Fruit fly (Drosophila melanogaster) whole organism, embryonic: ENCODE data around the gene sky.
A peak's percentile ranks its signal among the peaks of the same experiment; 100 is the strongest.

Source experiments
- ATbp ChIP-seq: fragments of 200-800 bp; sonication (Bioruptor generic); optimal IDR thresholded peaks from 2 replicates; lab custom pipeline; 2017; ENCODE audit warnings: missing biosample characterization, mild to moderate bottlenecking, missing genetic modification characterization, missing genetic modification reagents
- Antp ChIP-seq: fragments of 200-800 bp; sonication (Bioruptor generic); optimal IDR thresholded peaks from 3 replicates; lab custom pipeline; 2016; ENCODE audit warnings: missing biosample characterization, missing genetic modification characterization
- Awh ChIP-seq: fragments of 200-800 bp; sonication (Bioruptor generic); IDR thresholded peaks from 2 replicates; pipeline ENCODE4, ENCODE4 v1.3.6; 2022; ENCODE audit warnings: missing biosample characterization, missing genetic modification characterization
- Bgb ChIP-seq: fragments of 200-800 bp; sonication (Bioruptor generic); IDR thresholded peaks from 2 replicates; pipeline ENCODE4 v1.3.6; 2022; ENCODE audit warnings: missing biosample characterization, missing genetic modification characterization; ENCODE audit not compliant: partially characterized antibody
- CG11093 ChIP-seq: fragments of 200-800 bp; sonication (Bioruptor generic); IDR thresholded peaks from 3 replicates; pipeline ENCODE4 v1.3.6; 2022; ENCODE audit warnings: missing biosample characterization, missing genetic modification characterization
- CG12744 ChIP-seq: fragments of 200-800 bp; sonication (Bioruptor generic); optimal IDR thresholded peaks from 2 replicates; lab custom pipeline; 2016; ENCODE audit warnings: missing biosample characterization, missing genetic modification characterization
- CG12942 ChIP-seq: fragments of 200-800 bp; sonication (Bioruptor generic); optimal IDR thresholded peaks from 3 replicates; lab custom pipeline; 2016; ENCODE audit warnings: missing biosample characterization, missing genetic modification characterization
- CG13123 ChIP-seq: fragments of 200-800 bp; sonication (Bioruptor generic); optimal IDR thresholded peaks from 2 replicates; lab custom pipeline; 2016; ENCODE audit warnings: missing biosample characterization, missing genetic modification characterization
- CG14710 ChIP-seq: fragments of 200-800 bp; sonication (Bioruptor generic); optimal IDR thresholded peaks from 3 replicates; lab custom pipeline; 2019; ENCODE audit warnings: missing biosample characterization, mild to moderate bottlenecking, missing genetic modification characterization, moderate library complexity
- CG15073 ChIP-seq: fragments of 200-800 bp; sonication (Bioruptor generic); optimal IDR thresholded peaks from 2 replicates; lab custom pipeline; 2016; ENCODE audit warnings: missing biosample characterization, missing genetic modification characterization
- CG1529 ChIP-seq: fragments of 200-800 bp; sonication (Bioruptor generic); optimal IDR thresholded peaks from 3 replicates; lab custom pipeline; 2018; ENCODE audit warnings: missing biosample characterization, missing genetic modification characterization
- CG1647 ChIP-seq: fragments of 200-800 bp; sonication (Bioruptor generic); optimal IDR thresholded peaks from 3 replicates; lab custom pipeline; 2016; ENCODE audit warnings: missing biosample characterization, missing genetic modification characterization
- CG17328 ChIP-seq: fragments of 200-800 bp; sonication (Bioruptor generic); IDR thresholded peaks from 2 replicates; pipeline ENCODE4 v1.3.6; 2022; ENCODE audit warnings: missing biosample characterization, missing genetic modification characterization
- CG18262 ChIP-seq: fragments of 200-800 bp; optimal IDR thresholded peaks from 3 replicates; lab custom pipeline; 2019; ENCODE audit warnings: missing biosample characterization, mild to moderate bottlenecking, missing genetic modification characterization, moderate library complexity
- CG2129 ChIP-seq: fragments of 200-800 bp; sonication (Bioruptor generic); IDR thresholded peaks from 2 replicates; pipeline ENCODE4 v1.3.6; 2022; ENCODE audit warnings: missing biosample characterization, missing genetic modification characterization; ENCODE audit not compliant: partially characterized antibody
- CG6254 ChIP-seq: fragments of 200-800 bp; sonication (Bioruptor generic); optimal IDR thresholded peaks from 3 replicates; lab custom pipeline; 2017; ENCODE audit warnings: mild to moderate bottlenecking, missing biosample characterization, missing genetic modification reagents, missing genetic modification characterization
- CG6765 ChIP-seq: fragments of 200-800 bp; sonication (Bioruptor generic); optimal IDR thresholded peaks from 3 replicates; lab custom pipeline; 2017; ENCODE audit warnings: missing biosample characterization, mild to moderate bottlenecking, missing genetic modification characterization
- CG7372 ChIP-seq: fragments of 200-800 bp; sonication (Bioruptor generic); IDR thresholded peaks from 2 replicates; pipeline ENCODE4 v1.3.6; 2022; ENCODE audit warnings: missing biosample characterization, missing genetic modification characterization
- CG8281 ChIP-seq: fragments of 200-800 bp; sonication (Bioruptor generic); optimal IDR thresholded peaks from 2 replicates; lab custom pipeline; 2018; ENCODE audit warnings: missing biosample characterization, mild to moderate bottlenecking, missing genetic modification characterization, moderate library complexity
- CG8359 ChIP-seq: fragments of 200-800 bp; sonication (Bioruptor generic); optimal IDR thresholded peaks from 2 replicates; lab custom pipeline; 2017; ENCODE audit warnings: missing biosample characterization, mild to moderate bottlenecking, missing genetic modification characterization, borderline replicate concordance
- CG9609 ChIP-seq: fragments of 200-800 bp; sonication (Bioruptor generic); optimal IDR thresholded peaks from 3 replicates; lab custom pipeline; 2016; ENCODE audit warnings: missing biosample characterization, missing genetic modification characterization
- CG9817 ChIP-seq: fragments of 200-800 bp; sonication (Bioruptor generic); optimal IDR thresholded peaks from 2 replicates; lab custom pipeline; 2018; ENCODE audit warnings: missing biosample characterization, mild to moderate bottlenecking, missing genetic modification characterization, moderate library complexity
- Deaf1 ChIP-seq: fragments of 200-800 bp; optimal IDR thresholded peaks from 3 replicates; lab custom pipeline; 2019; ENCODE audit warnings: missing biosample characterization, mild to moderate bottlenecking, missing genetic modification characterization, moderate library complexity
- Ets65A ChIP-seq: fragments of 200-800 bp; sonication (Bioruptor generic); peaks from one replicate; lab custom pipeline; 2016; ENCODE audit warnings: missing biosample characterization, missing genetic modification characterization
- GATAe ChIP-seq: fragments of 200-800 bp; sonication (Bioruptor generic); conservative IDR thresholded peaks from 2 replicates; pipeline ENCODE4 v1.3.6; 2022; ENCODE audit warnings: missing biosample characterization, missing genetic modification characterization
- Hr3 ChIP-seq: fragments of 200-800 bp; sonication (Bioruptor generic); optimal IDR thresholded peaks from 3 replicates; lab custom pipeline; 2016; ENCODE audit warnings: missing biosample characterization, missing genetic modification characterization
- Hr78 ChIP-seq, 2 experiments: fragments of 200-800 bp in 1 of 2; fragments of >200 bp in 1 of 2; sonication (Bioruptor generic) in 1 of 2; optimal IDR thresholded peaks; 2 replicates each; lab custom pipeline; 2017 to 2019; ENCODE audit warnings: missing biosample characterization in 2 of 2, missing genetic modification characterization in 2 of 2, mild to moderate bottlenecking in 1 of 2, moderate library complexity in 1 of 2
- Mad ChIP-seq: fragments of 200-800 bp; sonication (Bioruptor generic); optimal IDR thresholded peaks from 2 replicates; lab custom pipeline; 2016; ENCODE audit warnings: missing biosample characterization, missing genetic modification characterization
- Mes4 ChIP-seq: fragments of 200-800 bp; sonication (Bioruptor generic); optimal IDR thresholded peaks from 2 replicates; lab custom pipeline; 2016; ENCODE audit warnings: missing biosample characterization, missing genetic modification characterization
- NC2β ChIP-seq: fragments of 200-800 bp; sonication (Bioruptor generic); optimal IDR thresholded peaks from 2 replicates; lab custom pipeline; 2016; ENCODE audit warnings: missing biosample characterization, missing genetic modification characterization
- Nf-YA ChIP-seq: fragments of 200-800 bp; sonication (Bioruptor generic); IDR thresholded peaks from 2 replicates; pipeline ENCODE4 v1.3.6; 2022; ENCODE audit warnings: missing biosample characterization, missing genetic modification characterization
- Opbp ChIP-seq: fragments of 200-800 bp; sonication (Bioruptor generic); IDR thresholded peaks from 3 replicates; pipeline ENCODE4 v1.3.6; 2022; ENCODE audit warnings: missing biosample characterization, missing genetic modification characterization; ENCODE audit not compliant: partially characterized antibody
- Six4 ChIP-seq: fragments of 200-800 bp; sonication (Bioruptor generic); optimal IDR thresholded peaks from 2 replicates; lab custom pipeline; 2016; ENCODE audit warnings: missing biosample characterization, missing genetic modification characterization
- Sox102F ChIP-seq: fragments of 200-800 bp; sonication (Bioruptor generic); optimal IDR thresholded peaks from 2 replicates; lab custom pipeline; 2018; ENCODE audit warnings: missing biosample characterization, mild to moderate bottlenecking, missing genetic modification characterization, moderate library complexity
- chm ChIP-seq: fragments of 200-800 bp; sonication (Bioruptor generic); IDR thresholded peaks from 2 replicates; pipeline ENCODE4 v1.3.6; 2022; ENCODE audit warnings: missing biosample characterization, missing genetic modification characterization
- chn ChIP-seq: fragments of 200-800 bp; sonication (Bioruptor generic); optimal IDR thresholded peaks from 2 replicates; lab custom pipeline; 2016; ENCODE audit warnings: missing biosample characterization, missing genetic modification characterization
- eyg ChIP-seq: fragments of 200-800 bp; sonication (Bioruptor generic); optimal IDR thresholded peaks from 3 replicates; lab custom pipeline; 2016; ENCODE audit warnings: missing biosample characterization, missing genetic modification characterization
- fd3F ChIP-seq: fragments of 200-800 bp; sonication (Bioruptor generic); optimal IDR thresholded peaks from 2 replicates; lab custom pipeline; 2018; ENCODE audit warnings: missing biosample characterization, mild to moderate bottlenecking, missing genetic modification characterization, moderate library complexity
- nerfin-1 ChIP-seq: fragments of 200-800 bp; sonication (Bioruptor generic); optimal IDR thresholded peaks from 3 replicates; lab custom pipeline; 2019; ENCODE audit warnings: missing biosample characterization, mild to moderate bottlenecking, missing genetic modification characterization, moderate library complexity
- org-1 ChIP-seq: fragments of 200-800 bp; sonication (Bioruptor generic); optimal IDR thresholded peaks from 2 replicates; lab custom pipeline; 2017; ENCODE audit warnings: missing biosample characterization, missing genetic modification characterization
- p53 ChIP-seq: fragments of 200-800 bp; sonication (Bioruptor generic); optimal IDR thresholded peaks from 2 replicates; lab custom pipeline; 2016; ENCODE audit warnings: missing biosample characterization, missing genetic modification characterization
- pfk ChIP-seq: fragments of 200-800 bp; sonication (Bioruptor generic); optimal IDR thresholded peaks from 2 replicates; lab custom pipeline; 2018; ENCODE audit warnings: missing biosample characterization, mild to moderate bottlenecking, missing genetic modification characterization, moderate library complexity
- phol ChIP-seq: fragments of 200-800 bp; sonication (Bioruptor generic); optimal IDR thresholded peaks from 3 replicates; lab custom pipeline; 2018; ENCODE audit warnings: missing biosample characterization, mild to moderate bottlenecking, missing genetic modification characterization, moderate library complexity
- pnt ChIP-seq: fragments of 200-800 bp; sonication (Bioruptor generic); optimal IDR thresholded peaks from 3 replicates; lab custom pipeline; 2016; ENCODE audit warnings: missing biosample characterization, missing genetic modification characterization
- sim ChIP-seq: fragments of 200-800 bp; sonication (Bioruptor generic); IDR thresholded peaks from 2 replicates; pipeline ENCODE4 v1.3.6; 2022; ENCODE audit warnings: missing biosample characterization, missing genetic modification characterization
- sug ChIP-seq: fragments of 200-800 bp; optimal IDR thresholded peaks from 2 replicates; lab custom pipeline; 2019; ENCODE audit warnings: missing biosample characterization, mild to moderate bottlenecking, missing genetic modification characterization, moderate library complexity
- unpg ChIP-seq: fragments of 200-800 bp; sonication (Bioruptor generic); optimal IDR thresholded peaks from 3 replicates; lab custom pipeline; 2018; ENCODE audit warnings: missing biosample characterization, mild to moderate bottlenecking, missing genetic modification characterization, moderate library complexity
- wor ChIP-seq: fragments of 200-800 bp; sonication (Bioruptor generic); IDR thresholded peaks from 2 replicates; pipeline ENCODE4 v1.3.6; 2022; ENCODE audit warnings: missing biosample characterization, missing genetic modification characterization

Gene sky

dm6 chr2L:20823196-20824105, 95.3 kb downstream of the sky start (continued):
- TF ChIP-seq Opbp (GFP tag; lab: Robert Waterston, UW) (no peak), CG14710 (tag; lab: Kevin White, UChicago) (peak; percentile 9), CG18262 (tag; lab: Kevin White, UChicago) (peak; percentile 46), Bgb (peak; percentile 62; the same call in 1 of the 2 replicates), nerfin-1 (tag; lab: Kevin White, UChicago) (no peak), sim (GFP tag; lab: Robert Waterston, UW) (no peak), CG1647 (GFP tag; lab: Kevin White, UChicago) (no peak), Mes4 (GFP tag; lab: Kevin White, UChicago) (no peak), Mad (GFP tag; lab: Kevin White, UChicago) (no peak), wor (GFP tag; lab: Robert Waterston, UW) (no peak), ATbp (GFP tag; lab: Kevin White, UChicago) (peak; percentile 2), Six4 (GFP tag; lab: Kevin White, UChicago) (no peak), GATAe (GFP tag; lab: Robert Waterston, UW) (peak; percentile 99), sug (tag; lab: Kevin White, UChicago) (peak; percentile 86), Awh (GFP tag; lab: Robert Waterston, UW) (no peak; the same call in 1 of the 2 replicates), Sox102F (GFP tag; lab: Kevin White, UChicago) (no peak), CG11093 (no peak), CG8281 (no peak), CG6765 (GFP tag; lab: Kevin White, UChicago) (peak; percentile 19), CG9609 (GFP tag; lab: Kevin White, UChicago) (no peak), CG12744 (GFP tag; lab: Kevin White, UChicago) (no peak), unpg (GFP tag; lab: Kevin White, UChicago) (no peak), phol (tag; lab: Kevin White, UChicago) (peak; percentile 24), CG9817 (tag; lab: Kevin White, UChicago) (no peak), fd3F (GFP tag; lab: Kevin White, UChicago) (no peak), chn (GFP tag; lab: Kevin White, UChicago) (no peak), CG6254 (GFP tag; lab: Kevin White, UChicago) (no peak), chm (GFP tag; lab: Robert Waterston, UW) (0 out of 2 replicates have a peak, but pooled peaks have one; percentile 38), pfk (GFP tag; lab: Kevin White, UChicago) (peak; percentile 19), Hr78 (GFP tag; optimal IDR thresholded peaks at IDR 0.05; lab: Kevin White, UChicago) (no peak), Antp (GFP tag; lab: Kevin White, UChicago) (peak; percentile 12), Nf-YA (GFP tag; lab: Robert Waterston, UW) (no peak), CG2129 (0 out of 2 replicates have a peak, but pooled peaks have one; percentile 12), Deaf1 (tag; lab: Kevin White, UChicago) (peak; percentile 29), NC2β (no peak), Ets65A (GFP tag; lab: Kevin White, UChicago) (peak; percentile 48), org-1 (GFP tag; lab: Kevin White, UChicago) (no peak), CG17328 (GFP tag; lab: Robert Waterston, UW) (0 out of 2 replicates have a peak, but pooled peaks have one; percentile 25), p53 (no peak), CG7372 (GFP tag; lab: Robert Waterston, UW) (no peak), CG13123 (GFP tag; lab: Kevin White, UChicago) (no peak), CG8359 (no peak), CG1529 (GFP tag; lab: Kevin White, UChicago) (peak; percentile 15), CG12942 (GFP tag; lab: Kevin White, UChicago) (peak; percentile 16), pnt (GFP tag; lab: Kevin White, UChicago) (no peak), eyg (GFP tag; lab: Kevin White, UChicago) (no peak), CG15073 (GFP tag; lab: Kevin White, UChicago) (no peak), Hr3 (no peak)
